Fruit fly (Drosophila melanogaster) whole organism, pupa: ENCODE results near the gene fliI.

ENCODE experiments used
- CG10348 ChIP-seq: fragments of 200-800 bp; sonication (Bioruptor generic); IDR thresholded peaks from 2 replicates; pipeline ENCODE4 v1.3.6; 2022; ENCODE audit warnings: missing biosample characterization, missing genetic modification characterization
- CG12605 ChIP-seq: fragments of 200-800 bp; sonication (Bioruptor generic); IDR thresholded peaks from 2 replicates; pipeline ENCODE4 v1.3.6; 2022; ENCODE audit warnings: missing biosample characterization, missing genetic modification characterization
- CG13204 ChIP-seq: fragments of 200-800 bp; sonication (Bioruptor generic); optimal IDR thresholded peaks from 2 replicates; lab custom pipeline; 2018; ENCODE audit warnings: missing biosample characterization, mild to moderate bottlenecking, missing genetic modification characterization, moderate library complexity
- CG14655 ChIP-seq: fragments of 200-800 bp; sonication (Bioruptor generic); optimal IDR thresholded peaks from 3 replicates; lab custom pipeline; 2017; ENCODE audit warnings: mild to moderate bottlenecking, missing biosample characterization, missing genetic modification reagents, missing genetic modification characterization
- CG15710 ChIP-seq: fragments of 200-800 bp; sonication (Bioruptor generic); optimal IDR thresholded peaks from 2 replicates; lab custom pipeline; 2018; ENCODE audit warnings: missing biosample characterization, mild to moderate bottlenecking, missing genetic modification characterization, moderate library complexity
- CG17806 ChIP-seq: fragments of 200-800 bp; sonication (Bioruptor generic); optimal IDR thresholded peaks from 2 replicates; lab custom pipeline; 2018; ENCODE audit warnings: missing biosample characterization, mild to moderate bottlenecking, missing genetic modification characterization, moderate library complexity
- CG32121 ChIP-seq: fragments of 200-800 bp; sonication (Bioruptor generic); IDR thresholded peaks from 2 replicates; pipeline ENCODE4 v1.3.6; 2022; ENCODE audit warnings: missing biosample characterization, missing genetic modification characterization
- CG34367 ChIP-seq: fragments of 200-800 bp; sonication (Bioruptor generic); optimal IDR thresholded peaks from 2 replicates; lab custom pipeline; 2018; ENCODE audit warnings: missing biosample characterization, mild to moderate bottlenecking, missing genetic modification characterization
- CG4496 ChIP-seq: fragments of 200-800 bp; sonication (Bioruptor generic); IDR thresholded peaks from 3 replicates; pipeline ENCODE4 v1.3.6; 2022; ENCODE audit warnings: missing biosample characterization, missing genetic modification characterization
- CG8159 ChIP-seq: fragments of 200-800 bp; sonication (Bioruptor generic); optimal IDR thresholded peaks from 3 replicates; lab custom pipeline; 2018; ENCODE audit warnings: missing biosample characterization, mild to moderate bottlenecking, missing genetic modification characterization, moderate library complexity
- CG8301 ChIP-seq: fragments of 200-800 bp; sonication (Bioruptor generic); optimal IDR thresholded peaks from 2 replicates; lab custom pipeline; 2018; ENCODE audit warnings: missing biosample characterization, mild to moderate bottlenecking, missing genetic modification characterization
- CG9948 ChIP-seq: fragments of 200-800 bp; sonication (Bioruptor generic); optimal IDR thresholded peaks from 2 replicates; lab custom pipeline; 2018; ENCODE audit warnings: missing biosample characterization, mild to moderate bottlenecking, missing genetic modification characterization, moderate library complexity
- D1 ChIP-seq: fragments of 200-800 bp; sonication (Bioruptor generic); optimal IDR thresholded peaks from 2 replicates; lab custom pipeline; 2018; ENCODE audit warnings: missing biosample characterization, mild to moderate bottlenecking, missing genetic modification characterization, moderate library complexity
- EcR ChIP-seq: fragments of 200-800 bp; sonication (Bioruptor generic); optimal IDR thresholded peaks from 3 replicates; lab custom pipeline; 2019; ENCODE audit warnings: missing biosample characterization, missing genetic modification characterization, mild to moderate bottlenecking, moderate library complexity, missing genetic modification reagents
- Ets98B ChIP-seq: fragments of 200-800 bp; sonication (Bioruptor generic); IDR thresholded peaks from 2 replicates; pipeline ENCODE4 v1.3.6; 2022; ENCODE audit warnings: missing biosample characterization, missing genetic modification characterization
- Pif1A ChIP-seq: fragments of 200-800 bp; sonication (Bioruptor generic); optimal IDR thresholded peaks from 3 replicates; lab custom pipeline; 2016; ENCODE audit warnings: missing biosample characterization, missing genetic modification characterization
- Pif1B ChIP-seq: fragments of 200-800 bp; sonication (Bioruptor generic); optimal IDR thresholded peaks from 3 replicates; lab custom pipeline; 2016; ENCODE audit warnings: missing biosample characterization, missing genetic modification characterization
- Snoo ChIP-seq: fragments of 200-800 bp; sonication (Bioruptor generic); optimal IDR thresholded peaks from 3 replicates; lab custom pipeline; 2017; ENCODE audit warnings: missing biosample characterization, mild to moderate bottlenecking, missing genetic modification characterization, inconsistent platforms
- fd96Ca ChIP-seq: fragments of 200-800 bp; sonication (Bioruptor generic); IDR thresholded peaks from 3 replicates; pipeline ENCODE4 v1.3.6; 2022; ENCODE audit warnings: missing biosample characterization, missing genetic modification characterization
- gl ChIP-seq: fragments of 200-800 bp; sonication (Bioruptor generic); optimal IDR thresholded peaks from 2 replicates; lab custom pipeline; 2018; ENCODE audit warnings: missing biosample characterization, mild to moderate bottlenecking, missing genetic modification characterization
- rn ChIP-seq: fragments of 200-800 bp; sonication (Bioruptor generic); IDR thresholded peaks from 2 replicates; pipeline ENCODE4 v1.3.6; 2022; ENCODE audit warnings: missing biosample characterization, missing genetic modification characterization

The fliI gene

DNA sequence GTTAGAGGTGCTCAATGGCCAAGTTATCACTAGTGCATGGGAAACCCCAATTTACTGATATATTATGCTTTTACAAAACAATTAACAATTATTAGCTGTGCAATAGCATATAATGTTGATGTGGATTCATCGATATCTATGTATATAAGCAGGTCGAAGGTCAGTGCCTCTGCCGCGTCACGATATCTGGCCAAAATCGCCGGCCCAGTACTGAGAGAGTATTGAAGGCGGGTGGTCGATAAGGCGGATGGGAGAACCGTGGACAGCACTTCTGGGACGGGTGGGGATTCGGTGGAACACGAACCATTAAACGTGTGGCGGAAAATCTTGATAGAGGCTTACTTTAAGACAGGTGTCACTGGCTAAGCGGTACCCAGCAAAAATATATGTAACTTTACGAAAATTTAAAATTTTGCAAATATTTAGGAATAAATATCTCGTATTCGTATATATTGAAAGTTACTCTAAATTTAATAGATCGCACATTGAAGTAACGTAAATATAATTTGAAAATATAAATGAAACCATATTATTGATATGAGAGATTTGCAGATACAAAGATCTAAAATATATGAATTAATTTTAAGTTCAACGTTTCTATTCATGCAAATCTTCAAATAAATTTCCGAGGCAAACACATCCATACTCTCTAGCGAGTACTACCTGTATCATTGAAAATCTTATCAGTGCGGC, 17.1 kb upstream of the fliI start:
- TF ChIP-seq Snoo (no peak), Pif1A (peak; percentile 14), gl (tag; lab: Kevin White, UChicago) (no peak), CG8159 (tag; lab: Kevin White, UChicago) (peak; percentile 62), D1 (tag; lab: Kevin White, UChicago) (no peak), CG17806 (tag; lab: Kevin White, UChicago) (peak; percentile 18), CG8301 (peak; percentile 29)
- TF ChIP-seq, all 21 proteins: peak for 4

DNA sequence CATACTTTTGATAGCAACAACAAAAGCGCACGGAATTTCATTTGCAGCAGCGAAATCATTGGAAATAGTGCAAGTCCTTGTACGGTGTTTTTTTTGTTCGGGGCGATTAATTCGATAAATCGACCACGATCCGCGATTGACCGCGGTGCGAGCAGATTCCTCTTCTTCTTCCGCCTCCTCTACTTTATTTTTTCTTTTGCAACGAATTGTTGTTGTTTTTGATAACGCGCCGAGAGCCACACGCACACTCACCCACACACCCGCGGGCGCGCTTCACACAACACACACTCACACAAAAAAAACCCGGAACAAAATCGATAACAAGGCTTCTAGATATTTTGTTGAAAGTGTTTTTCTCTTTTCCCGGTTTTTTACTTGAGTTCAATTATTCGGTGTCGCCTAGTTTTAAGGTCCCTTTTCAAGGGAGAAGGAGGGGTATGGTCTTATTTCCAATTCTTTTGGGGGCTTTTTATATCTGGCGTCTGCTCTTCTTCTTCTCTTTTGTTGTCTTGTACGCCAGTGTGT, 16.3 kb upstream of the fliI start:
- TF ChIP-seq EcR (no peak), Ets98B (GFP tag; lab: Robert Waterston, UW) (0 out of 2 replicates have a peak, but pooled peaks have one; percentile 6), CG8301 (no peak), Snoo (no peak), gl (tag; lab: Kevin White, UChicago) (peak; percentile 33), CG13204 (GFP tag; lab: Kevin White, UChicago) (no peak), CG10348 (GFP tag; lab: Robert Waterston, UW) (no peak), CG34367 (tag; lab: Kevin White, UChicago) (no peak), CG14655 (GFP tag; lab: Kevin White, UChicago) (no peak), CG4496 (GFP tag; lab: Robert Waterston, UW) (peak; percentile 61; the same call in 2 of the 3 replicates), Pif1A (no peak), CG12605 (no peak), CG8159 (tag; lab: Kevin White, UChicago) (no peak), CG17806 (tag; lab: Kevin White, UChicago) (no peak), CG32121 (0 out of 2 replicates have a peak, but pooled peaks have one; percentile 18)
- TF ChIP-seq, all 21 proteins: peak for 4

DNA sequence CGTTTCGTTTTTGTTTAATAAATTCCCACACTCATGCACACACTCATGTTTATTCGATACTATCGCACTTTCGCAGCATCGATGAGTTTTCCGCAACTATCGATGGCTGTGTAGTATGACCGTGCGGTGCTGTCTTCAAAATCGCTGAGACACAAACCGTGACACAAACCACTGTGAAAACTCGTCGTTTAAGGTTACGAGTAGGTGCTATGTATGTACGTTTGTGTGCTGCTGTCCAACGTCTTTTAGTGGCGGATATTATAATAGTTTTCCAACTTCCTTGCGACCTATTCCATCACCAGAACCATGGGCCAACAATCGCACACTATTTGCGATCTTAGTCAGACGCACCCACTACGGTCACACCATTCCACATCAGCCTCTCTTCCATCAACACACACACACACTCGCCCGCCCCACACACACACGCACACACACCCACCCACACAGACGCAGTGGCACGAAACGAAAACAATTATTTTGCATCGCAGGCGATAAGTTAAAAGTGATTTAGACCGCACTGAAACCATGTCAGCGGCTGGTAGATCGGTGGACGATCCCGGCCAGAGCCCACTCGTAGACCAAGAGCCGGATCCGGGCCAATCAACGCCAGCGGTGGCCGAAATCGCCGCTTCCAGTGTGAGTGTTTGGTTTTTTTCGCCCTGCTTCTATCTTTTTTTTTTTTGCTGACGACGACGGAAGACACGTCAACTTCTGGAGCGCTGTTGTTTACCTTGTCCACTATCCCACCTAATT, 15.4 kb upstream of the fliI start, which contains the start of the genes Dd and CG1486:
Gene Dd (minus strand): TSS at position 77 of the 756 bp plus-strand sequence.
Gene CG1486 (plus strand): TSS at position 114 of the 756 bp plus-strand sequence.
- TF ChIP-seq CG8301, result no peak
- TF ChIP-seq CG34367 (tag; lab: Kevin White, UChicago), result peak; percentile 13
- TF ChIP-seq EcR, result no peak

DNA sequence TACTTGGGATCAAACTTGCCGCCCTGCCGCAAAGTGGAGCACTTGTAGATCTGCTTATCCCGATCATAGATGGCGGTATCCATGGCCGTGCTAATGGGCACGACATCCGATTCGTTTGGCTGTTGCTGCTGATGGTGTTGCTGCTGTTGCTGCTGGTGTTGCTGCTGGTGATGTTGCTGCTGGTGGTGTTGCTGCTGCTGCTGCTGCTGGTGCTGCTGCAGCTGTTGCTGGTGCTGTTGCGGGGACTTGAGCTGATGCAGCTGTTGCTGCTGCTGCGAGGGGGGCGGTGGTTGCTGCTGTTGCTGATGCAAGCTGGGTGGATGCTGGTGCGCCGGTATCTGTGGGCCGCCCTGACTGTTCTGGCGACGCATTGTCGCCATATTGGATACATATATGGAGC, 6.4 kb upstream of the fliI start:
- TF ChIP-seq CG9948 (tag; lab: Kevin White, UChicago), result no peak
- no peak for TF ChIP-seq D1 (tag; lab: Kevin White, UChicago)
- no peak for TF ChIP-seq CG8301
- no peak for TF ChIP-seq CG4496 (GFP tag; lab: Robert Waterston, UW)
- TF ChIP-seq CG12605, result no peak
- no peak for TF ChIP-seq rn (GFP tag; lab: Robert Waterston, UW)
- TF ChIP-seq CG17806 (tag; lab: Kevin White, UChicago), result no peak
- no peak for TF ChIP-seq Pif1B (GFP tag; lab: Kevin White, UChicago)
- no peak for TF ChIP-seq fd96Ca (GFP tag; lab: Robert Waterston, UW)
- no peak for TF ChIP-seq gl (tag; lab: Kevin White, UChicago)
- TF ChIP-seq Pif1A, result no peak
- TF ChIP-seq CG34367 (tag; lab: Kevin White, UChicago), result no peak
- TF ChIP-seq Snoo, result no peak
- TF ChIP-seq CG32121, result no peak
- TF ChIP-seq CG15710 (tag; lab: Kevin White, UChicago), result no peak
- no peak for TF ChIP-seq CG10348 (GFP tag; lab: Robert Waterston, UW)
- TF ChIP-seq Ets98B (GFP tag; lab: Robert Waterston, UW), result no peak
- TF ChIP-seq CG13204 (GFP tag; lab: Kevin White, UChicago), result no peak
- TF ChIP-seq EcR, result no peak

DNA sequence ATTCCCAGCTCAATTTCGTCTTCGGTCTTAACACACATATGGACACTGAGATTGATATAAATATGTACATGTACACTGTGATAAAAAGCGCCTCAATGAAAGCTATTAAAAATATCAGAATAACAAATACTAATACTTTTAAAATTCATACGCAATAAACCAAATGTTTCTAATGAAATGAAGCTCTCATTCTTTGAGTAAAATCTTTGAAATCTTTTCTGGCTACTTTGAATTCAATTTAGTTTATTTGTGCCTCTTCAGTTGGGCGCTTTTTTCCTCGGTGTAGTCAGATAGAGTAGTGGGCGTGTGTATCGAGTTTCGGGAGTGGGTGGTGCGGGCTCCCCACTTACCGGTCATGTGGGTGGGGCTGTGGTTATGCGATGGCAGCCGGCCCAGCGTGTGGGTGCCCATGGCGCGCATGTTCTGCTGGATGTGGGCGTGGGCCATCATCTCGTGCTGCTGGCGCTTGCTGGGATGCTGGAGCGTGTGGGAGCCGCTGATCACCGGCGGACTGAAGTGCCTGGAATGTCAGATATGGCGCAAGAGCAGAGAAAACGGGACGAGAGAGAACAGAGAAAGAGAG, 4.9 kb upstream of the fliI start:
- TF ChIP-seq CG8159 (tag; lab: Kevin White, UChicago) (no peak), CG9948 (tag; lab: Kevin White, UChicago) (no peak), CG8301 (no peak), CG17806 (tag; lab: Kevin White, UChicago) (no peak), CG10348 (GFP tag; lab: Robert Waterston, UW) (no peak)

DNA sequence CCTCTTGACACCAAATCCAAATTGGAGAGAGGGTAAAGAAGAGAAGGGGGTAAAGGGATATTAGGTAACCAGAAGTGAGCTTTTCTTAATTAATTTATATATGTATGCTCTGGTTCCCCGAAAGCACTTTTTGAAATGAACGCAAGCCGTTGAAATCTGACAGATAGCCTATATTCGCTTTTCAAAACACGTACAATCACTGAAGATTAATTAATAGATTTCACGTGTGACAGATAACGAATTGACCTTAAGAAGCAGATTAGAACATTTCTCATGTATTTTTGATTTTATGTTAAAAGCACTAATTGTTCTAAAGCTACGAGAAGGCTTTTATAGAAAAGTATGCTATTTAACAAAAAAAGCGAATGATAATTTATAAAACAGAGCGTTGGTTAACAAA, 2.5 kb upstream of the fliI start:
- TF ChIP-seq CG10348 (GFP tag; lab: Robert Waterston, UW), result no peak
- no peak for TF ChIP-seq CG17806 (tag; lab: Kevin White, UChicago)
- TF ChIP-seq D1 (tag; lab: Kevin White, UChicago), result no peak
- TF ChIP-seq rn (GFP tag; lab: Robert Waterston, UW), result no peak
- no peak for TF ChIP-seq Snoo
- no peak for TF ChIP-seq Ets98B (GFP tag; lab: Robert Waterston, UW)
- TF ChIP-seq CG34367 (tag; lab: Kevin White, UChicago), result no peak
- no peak for TF ChIP-seq CG14655 (GFP tag; lab: Kevin White, UChicago)
- TF ChIP-seq fd96Ca (GFP tag; lab: Robert Waterston, UW), result no peak
- TF ChIP-seq CG32121, result no peak
- no peak for TF ChIP-seq Pif1A
- TF ChIP-seq CG4496 (GFP tag; lab: Robert Waterston, UW), result no peak
- no peak for TF ChIP-seq gl (tag; lab: Kevin White, UChicago)
- no peak for TF ChIP-seq CG8301
- no peak for TF ChIP-seq CG12605
- TF ChIP-seq CG15710 (tag; lab: Kevin White, UChicago), result no peak
- no peak for TF ChIP-seq CG8159 (tag; lab: Kevin White, UChicago)
- no peak for TF ChIP-seq Pif1B (GFP tag; lab: Kevin White, UChicago)
- TF ChIP-seq EcR, result no peak
